Fruit fly (Drosophila melanogaster) whole organism, adult: Measurements from ENCODE around the gene Rpn11.

Experiments used
- CG11617 ChIP-seq: fragments of 200-800 bp; sonication (Bioruptor generic); optimal IDR thresholded peaks from 2 replicates; lab custom pipeline; 2017; ENCODE audit warnings: mild to moderate bottlenecking, missing biosample characterization, missing genetic modification reagents, missing genetic modification characterization
- Hr96 ChIP-seq: fragments of 200-800 bp; sonication (Bioruptor generic); optimal IDR thresholded peaks from 2 replicates; lab custom pipeline; 2016; ENCODE audit warnings: missing biosample characterization, missing genetic modification characterization
- cic ChIP-seq: fragments of 200-800 bp; sonication (Bioruptor generic); optimal IDR thresholded peaks from 2 replicates; lab custom pipeline; 2017; ENCODE audit warnings: missing biosample characterization, mild to moderate bottlenecking, missing genetic modification characterization, moderate library complexity

DNA sequence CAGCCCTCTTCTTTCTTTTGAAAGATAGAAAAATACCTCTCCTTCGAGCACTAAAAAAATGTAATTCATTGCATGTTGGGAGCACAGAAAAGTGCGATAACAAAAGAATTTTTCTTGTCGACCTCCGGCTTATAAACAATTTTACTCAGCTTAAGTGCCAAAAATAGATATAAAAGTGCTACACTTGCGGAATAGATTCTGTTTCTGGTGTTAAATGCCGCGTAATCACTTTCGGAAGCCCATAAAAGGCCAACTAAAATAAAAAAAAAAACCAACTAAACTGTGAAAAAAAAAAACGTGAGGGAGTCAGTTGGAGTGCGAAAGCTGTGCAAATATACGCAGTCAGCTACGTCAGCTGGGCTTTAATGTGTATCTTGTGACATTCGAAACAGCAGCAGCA, 30.1 kb upstream of the Rpn11 start:
- TF ChIP-seq cic (GFP tag; lab: Kevin White, UChicago) (no peak), CG11617 (GFP tag; lab: Kevin White, UChicago) (no peak), Hr96 (no peak)
